Worm (Caenorhabditis elegans) whole organism, mixed stage, embryonic: ENCODE data around the gene igeg-2.
A peak's percentile ranks its signal among the peaks of the same experiment; 100 is the strongest.

ENCODE experiments used
- bed-3 ChIP-seq: fragments of 200-800 bp; sonication (Bioruptor generic); optimal IDR thresholded peaks from 3 replicates; lab custom pipeline; 2018; ENCODE audit warnings: mild to moderate bottlenecking, missing genetic modification characterization, moderate library complexity, missing compliant biosample characterization
- blmp-1 ChIP-seq: fragments of 150-350 bp; optimal IDR thresholded peaks from 2 replicates; lab custom pipeline; 2014; ENCODE audit warnings: missing biosample characterization, missing genetic modification characterization
- ceh-39 ChIP-seq: fragments of 150-350 bp; optimal IDR thresholded peaks from 2 replicates; lab custom pipeline; 2014; ENCODE audit warnings: missing biosample characterization, missing genetic modification characterization
- ces-1 ChIP-seq: fragments of 150-350 bp; optimal IDR thresholded peaks from 2 replicates; lab custom pipeline; 2014; ENCODE audit warnings: missing biosample characterization, missing genetic modification reagents, missing genetic modification characterization
- cnd-1 ChIP-seq: fragments of 200-800 bp; sonication (Bioruptor generic); optimal IDR thresholded peaks from 2 replicates; lab custom pipeline; 2018; ENCODE audit warnings: mild to moderate bottlenecking, missing genetic modification characterization, missing compliant biosample characterization
- drap-1 ChIP-seq: fragments of 200-800 bp; sonication (Bioruptor generic); optimal IDR thresholded peaks from 3 replicates; lab custom pipeline; 2018; ENCODE audit warnings: mild to moderate bottlenecking, missing genetic modification characterization, missing compliant biosample characterization
- elt-1 ChIP-seq: sonication (generic microtip); optimal IDR thresholded peaks from 2 replicates; lab custom pipeline; 2017; ENCODE audit warnings: missing genetic modification characterization, mild to moderate bottlenecking, missing compliant biosample characterization, antibody characterized with exemption, moderate library complexity, borderline replicate concordance; ENCODE audit not compliant: insufficient read depth
- elt-3 ChIP-seq: fragments of 150-350 bp; optimal IDR thresholded peaks from 2 replicates; lab custom pipeline; 2014; ENCODE audit warnings: missing biosample characterization, missing genetic modification characterization
- flh-1 ChIP-seq: fragments of 200-800 bp; sonication (Bioruptor generic); optimal IDR thresholded peaks from 2 replicates; lab custom pipeline; 2018; ENCODE audit warnings: mild to moderate bottlenecking, missing genetic modification characterization, moderate library complexity, missing compliant biosample characterization
- ham-2 ChIP-seq: fragments of 200-800 bp; sonication (Bioruptor generic); optimal IDR thresholded peaks from 2 replicates; lab custom pipeline; 2018; ENCODE audit warnings: mild to moderate bottlenecking, missing genetic modification characterization, missing compliant biosample characterization
- hlh-1 ChIP-seq: fragments of 150-350 bp; optimal IDR thresholded peaks from 2 replicates; lab custom pipeline; 2014; ENCODE audit warnings: missing biosample characterization, missing genetic modification reagents, missing genetic modification characterization
- lin-32 ChIP-seq: fragments of 200-800 bp; sonication (Bioruptor generic); optimal IDR thresholded peaks from 2 replicates; lab custom pipeline; 2018; ENCODE audit warnings: mild to moderate bottlenecking, missing genetic modification characterization, missing compliant biosample characterization
- lsy-2 ChIP-seq: fragments of 150-350 bp; optimal IDR thresholded peaks from 2 replicates; lab custom pipeline; 2014; ENCODE audit warnings: missing biosample characterization, missing genetic modification characterization
- mab-5 ChIP-seq: fragments of 150-350 bp; optimal IDR thresholded peaks from 2 replicates; lab custom pipeline; 2014; ENCODE audit warnings: missing biosample characterization, missing genetic modification characterization
- mep-1 ChIP-seq: fragments of 150-350 bp; optimal IDR thresholded peaks from 2 replicates; lab custom pipeline; 2017; ENCODE audit warnings: missing biosample characterization, missing genetic modification reagents, missing genetic modification characterization, inconsistent platforms
- mls-2 ChIP-seq: sonication (generic microtip); optimal IDR thresholded peaks from 2 replicates; lab custom pipeline; 2016; ENCODE audit warnings: mild to moderate bottlenecking, missing genetic modification characterization, moderate library complexity, missing compliant biosample characterization
- nhr-12 ChIP-seq: fragments of 150-350 bp; optimal IDR thresholded peaks from 2 replicates; lab custom pipeline; 2014; ENCODE audit warnings: missing biosample characterization, missing genetic modification characterization
- nhr-2 ChIP-seq: fragments of 150-350 bp; optimal IDR thresholded peaks from 2 replicates; lab custom pipeline; 2014; ENCODE audit warnings: missing biosample characterization, missing genetic modification characterization
- nhr-237 ChIP-seq: fragments of 150-350 bp; optimal IDR thresholded peaks from 2 replicates; lab custom pipeline; 2014; ENCODE audit warnings: missing biosample characterization, missing genetic modification characterization
- nhr-28 ChIP-seq: fragments of 150-350 bp; optimal IDR thresholded peaks from 2 replicates; lab custom pipeline; 2014; ENCODE audit warnings: missing biosample characterization, missing genetic modification characterization
- pha-4 ChIP-seq: fragments of 150-350 bp; optimal IDR thresholded peaks from 2 replicates; lab custom pipeline; 2018; ENCODE audit warnings: missing biosample characterization, missing genetic modification reagents, missing genetic modification characterization
- sem-2 ChIP-seq: fragments of 200-800 bp; sonication (Bioruptor generic); optimal IDR thresholded peaks from 2 replicates; lab custom pipeline; 2018; ENCODE audit warnings: mild to moderate bottlenecking, missing genetic modification characterization, missing compliant biosample characterization
- snpc-4 ChIP-seq: fragments of 150-350 bp; optimal IDR thresholded peaks from 2 replicates; lab custom pipeline; 2014; ENCODE audit warnings: missing biosample characterization, missing genetic modification characterization
- tbx-8 ChIP-seq: fragments of 200-800 bp; sonication (Bioruptor generic); optimal IDR thresholded peaks from 2 replicates; lab custom pipeline; 2018; ENCODE audit warnings: mild to moderate bottlenecking, missing genetic modification characterization, moderate library complexity, missing compliant biosample characterization
- unc-120 ChIP-seq: sonication (generic microtip); optimal IDR thresholded peaks from 2 replicates; lab custom pipeline; 2017; ENCODE audit warnings: missing genetic modification characterization, missing compliant biosample characterization; ENCODE audit not compliant: poor library complexity, severe bottlenecking
- unc-39 ChIP-seq: fragments of 150-350 bp; optimal IDR thresholded peaks from 2 replicates; lab custom pipeline; 2014; ENCODE audit warnings: missing biosample characterization, missing genetic modification characterization
- unc-62 ChIP-seq: fragments of 150-350 bp; optimal IDR thresholded peaks from 2 replicates; lab custom pipeline; 2014; ENCODE audit warnings: missing biosample characterization, missing genetic modification reagents, missing genetic modification characterization
- ztf-11 ChIP-seq: fragments of 150-350 bp; optimal IDR thresholded peaks from 2 replicates; lab custom pipeline; 2014; ENCODE audit warnings: missing biosample characterization, missing genetic modification characterization

igeg-2 gene

DNA sequence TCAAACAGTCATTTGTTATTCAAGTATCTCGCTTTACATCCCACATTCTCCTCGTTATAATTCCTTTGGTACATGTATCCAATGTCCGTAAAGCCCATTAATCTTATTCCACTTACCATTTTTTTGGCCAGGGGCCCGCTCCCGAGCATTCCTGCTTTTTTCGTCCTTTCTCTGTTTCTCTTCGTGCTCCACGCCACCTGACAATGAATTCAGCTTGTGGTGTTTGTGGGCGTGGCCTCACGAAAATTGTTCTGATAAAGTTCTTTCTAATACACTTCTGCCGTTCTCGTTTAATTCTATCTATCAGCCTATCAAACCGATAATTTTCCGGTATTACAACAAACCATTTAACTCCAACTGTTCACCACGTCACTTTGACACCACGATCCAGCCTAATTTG lies 33.6 kb upstream of the igeg-2 start:
- TF ChIP-seq ceh-39 (tag; lab: Kevin White, UChicago) (no peak), nhr-28 (no peak), nhr-12 (tag; lab: Kevin White, UChicago) (no peak)

DNA sequence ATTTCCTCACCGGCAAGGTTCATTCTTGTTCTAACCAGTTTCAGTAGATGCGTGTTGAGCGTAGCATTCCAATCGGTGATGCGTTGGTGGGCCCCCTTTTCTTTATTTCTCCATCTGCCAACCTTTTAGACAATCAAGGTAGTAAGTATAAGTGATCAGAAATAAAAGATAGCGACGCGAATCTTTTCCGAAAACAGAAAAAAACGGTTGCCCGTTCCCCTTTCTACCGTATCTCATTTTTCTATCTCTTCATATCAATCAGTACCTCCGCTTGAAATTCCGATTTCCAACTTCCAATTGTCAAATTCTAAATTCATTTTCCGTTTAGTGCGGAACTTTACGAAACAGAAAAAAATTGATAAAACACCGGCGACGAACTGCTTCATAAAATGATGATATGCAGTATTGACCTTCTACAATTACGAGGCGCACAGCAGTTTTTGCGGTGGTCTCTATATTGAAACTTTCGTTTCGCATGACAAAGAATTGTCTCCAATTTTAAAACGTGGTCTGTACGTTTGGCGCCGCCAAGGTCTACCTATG lies 33.0 kb upstream of the igeg-2 start:
- TF ChIP-seq unc-62 (GFP tag; lab: Kevin White, UChicago) (no peak), pha-4 (tag; lab: Kevin White, UChicago) (no peak), cnd-1 (tag; lab: Kevin White, UChicago) (no peak), blmp-1 (tag; lab: Kevin White, UChicago) (no peak), elt-3 (tag; lab: Kevin White, UChicago) (no peak), bed-3 (GFP tag; lab: Kevin White, UChicago) (no peak), snpc-4 (tag; lab: Kevin White, UChicago) (no peak), sem-2 (GFP tag; lab: Kevin White, UChicago) (no peak), lsy-2 (tag; lab: Kevin White, UChicago) (no peak), unc-120 (tag; lab: Kevin White, UChicago) (no peak), hlh-1 (no peak), mep-1 (tag; lab: Kevin White, UChicago) (no peak), flh-1 (GFP tag; lab: Kevin White, UChicago) (no peak), drap-1 (GFP tag; lab: Kevin White, UChicago) (no peak), unc-39 (no peak), mls-2 (no peak), lin-32 (GFP tag; lab: Kevin White, UChicago) (no peak), nhr-28 (no peak)

DNA sequence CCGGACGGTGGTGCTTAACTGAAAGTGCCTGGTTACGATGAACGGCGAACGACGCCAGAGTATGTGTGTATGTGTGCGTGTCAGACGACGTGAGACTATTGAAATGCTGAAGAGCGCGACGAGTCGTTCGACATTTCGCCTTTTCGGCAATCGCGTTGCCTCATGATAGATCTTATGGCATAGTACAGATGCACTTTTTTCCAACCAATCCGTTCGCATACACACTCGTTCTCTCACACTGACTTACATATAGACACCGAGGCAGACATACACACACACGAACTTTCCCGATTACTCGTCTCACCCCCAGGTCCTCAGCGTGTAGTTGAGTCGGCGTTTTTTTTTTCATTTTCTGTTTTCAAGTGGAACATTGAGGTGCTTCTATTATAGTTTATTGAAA lies 32.3 kb upstream of the igeg-2 start:
- TF ChIP-seq hlh-1 (no peak), elt-3 (tag; lab: Kevin White, UChicago) (no peak), ztf-11 (tag; lab: Kevin White, UChicago) (no peak), nhr-28 (no peak), blmp-1 (tag; lab: Kevin White, UChicago) (no peak), ceh-39 (tag; lab: Kevin White, UChicago) (no peak), nhr-12 (tag; lab: Kevin White, UChicago) (no peak), nhr-2 (tag; lab: Kevin White, UChicago) (no peak), mab-5 (no peak), sem-2 (GFP tag; lab: Kevin White, UChicago) (no peak), cnd-1 (tag; lab: Kevin White, UChicago) (no peak), mls-2 (no peak), flh-1 (GFP tag; lab: Kevin White, UChicago) (no peak), ham-2 (GFP tag; lab: Kevin White, UChicago) (no peak), tbx-8 (GFP tag; lab: Kevin White, UChicago) (no peak), bed-3 (GFP tag; lab: Kevin White, UChicago) (no peak)

DNA sequence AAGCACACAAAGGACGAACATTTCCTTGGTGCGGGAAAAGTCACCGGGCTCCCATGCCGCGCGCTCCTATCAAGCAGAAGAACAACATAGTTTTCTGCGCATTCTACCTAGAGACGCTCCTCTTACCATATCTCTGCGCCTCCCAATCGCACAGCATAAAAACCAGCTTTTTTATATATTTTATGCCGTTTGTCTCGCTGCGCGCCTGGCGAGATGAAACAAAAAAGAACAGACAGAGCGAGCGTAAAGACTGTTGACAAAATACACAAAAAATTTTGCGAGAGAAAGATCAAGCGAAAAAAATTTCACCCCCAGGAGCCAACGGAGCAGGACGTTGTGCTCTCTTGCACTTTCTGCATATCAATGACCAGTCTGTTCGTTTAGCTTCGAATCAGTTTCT lies 31.3 kb upstream of the igeg-2 start:
- no peak for TF ChIP-seq mls-2
- no peak for TF ChIP-seq ces-1 (GFP tag; lab: Kevin White, UChicago)
- peak; percentile 21 for TF ChIP-seq pha-4 (tag; lab: Kevin White, UChicago)
- TF ChIP-seq, all 35 proteins: peak for 1

DNA sequence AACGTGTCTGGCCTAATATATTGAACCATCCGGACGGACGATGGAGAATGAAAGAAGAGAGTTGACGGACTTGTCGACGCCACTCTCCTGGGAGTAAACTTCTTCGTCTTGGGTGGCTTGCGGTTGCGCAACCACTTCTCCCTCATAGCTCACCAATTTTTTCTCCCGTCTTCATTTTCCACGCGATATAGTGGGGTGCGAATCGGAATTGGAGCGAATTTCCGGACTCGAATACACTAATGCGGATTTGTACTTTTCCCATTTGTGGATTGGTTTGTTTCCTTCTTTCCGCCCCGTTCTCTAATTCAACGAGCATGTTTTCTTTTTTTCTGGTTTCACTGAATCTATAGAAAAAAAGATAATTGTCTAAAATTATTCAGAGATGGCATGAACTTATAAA lies 29.3 kb upstream of the igeg-2 start:
- TF ChIP-seq blmp-1 (tag; lab: Kevin White, UChicago) (no peak), mls-2 (no peak), elt-1 (tag; lab: Kevin White, UChicago) (no peak), ham-2 (GFP tag; lab: Kevin White, UChicago) (no peak), drap-1 (GFP tag; lab: Kevin White, UChicago) (no peak), snpc-4 (tag; lab: Kevin White, UChicago) (no peak), nhr-12 (tag; lab: Kevin White, UChicago) (no peak), bed-3 (GFP tag; lab: Kevin White, UChicago) (no peak), nhr-2 (tag; lab: Kevin White, UChicago) (no peak), unc-120 (tag; lab: Kevin White, UChicago) (no peak), ztf-11 (tag; lab: Kevin White, UChicago) (no peak), cnd-1 (tag; lab: Kevin White, UChicago) (no peak), nhr-237 (tag; lab: Kevin White, UChicago) (no peak)
- TF ChIP-seq, all 35 proteins: peak for 0
